Worm (Caenorhabditis elegans) whole organism, L4 larva: Measurements from ENCODE around the gene crn-5.

ENCODE experiments used
- F44E2.7 ChIP-seq: fragments of 200-800 bp; sonication (Bioruptor generic); IDR thresholded peaks from 2 replicates; pipeline ENCODE4 v2.1.2; 2022; ENCODE audit warnings: missing genetic modification characterization, missing compliant biosample characterization
- T20F7.1 ChIP-seq: fragments of 200-800 bp; sonication (Bioruptor generic); optimal IDR thresholded peaks from 2 replicates; lab custom pipeline; 2018; ENCODE audit warnings: mild to moderate bottlenecking, missing genetic modification characterization, missing compliant biosample characterization
- ZK337.2 ChIP-seq: fragments of 200-800 bp; sonication (Bioruptor generic); IDR thresholded peaks from 2 replicates; pipeline ENCODE4 v1.3.6; 2022; ENCODE audit warnings: missing genetic modification reagents, missing genetic modification characterization, missing compliant biosample characterization
- ZK546.5 ChIP-seq, 2 experiments: sonication (generic microtip); optimal IDR thresholded peaks; 2 replicates each; lab custom pipeline; 2017; ENCODE audit warnings: missing biosample characterization in 2 of 2, missing genetic modification characterization in 2 of 2
- aha-1 ChIP-seq: fragments of 150-350 bp; peaks from one replicate; lab custom pipeline; 2014; ENCODE audit warnings: missing biosample characterization, missing genetic modification characterization
- ama-1 ChIP-seq: fragments of 150-350 bp; optimal IDR thresholded peaks from 2 replicates; lab custom pipeline; 2014; ENCODE audit warnings: inconsistent platforms, mixed read lengths
- arid-1 ChIP-seq: fragments of 200-800 bp; sonication (Bioruptor generic); conservative IDR thresholded peaks from 2 replicates; pipeline ENCODE4 v1.3.6; 2022; ENCODE audit warnings: missing genetic modification reagents, missing genetic modification characterization, missing compliant biosample characterization
- attf-4 ChIP-seq: sonication (generic microtip); optimal IDR thresholded peaks from 3 replicates; lab custom pipeline; 2017; ENCODE audit warnings: missing biosample characterization, missing genetic modification characterization
- ceh-28 ChIP-seq: fragments of 150-350 bp; optimal IDR thresholded peaks from 2 replicates; lab custom pipeline; 2014; ENCODE audit warnings: missing biosample characterization, missing genetic modification reagents, missing genetic modification characterization
- ceh-32 ChIP-seq: sonication (generic microtip); optimal IDR thresholded peaks from 2 replicates; lab custom pipeline; 2016; ENCODE audit warnings: mild to moderate bottlenecking, missing genetic modification characterization, missing compliant biosample characterization; ENCODE audit not compliant: poor library complexity
- ceh-44 ChIP-seq: fragments of 200-800 bp; sonication (Bioruptor generic); IDR thresholded peaks from 2 replicates; pipeline ENCODE4 v1.3.6; 2022; ENCODE audit warnings: missing genetic modification reagents, missing genetic modification characterization, missing compliant biosample characterization
- ceh-62 ChIP-seq: sonication (generic microtip); optimal IDR thresholded peaks from 2 replicates; lab custom pipeline; 2017; ENCODE audit warnings: missing biosample characterization, missing genetic modification characterization
- ctbp-1 ChIP-seq: fragments of 200-800 bp; sonication (Bioruptor generic); IDR thresholded peaks from 2 replicates; pipeline ENCODE4 v1.3.6; 2022; ENCODE audit warnings: missing genetic modification reagents, missing genetic modification characterization, missing compliant biosample characterization
- daf-12 ChIP-seq: fragments of 150-350 bp; optimal IDR thresholded peaks from 2 replicates; lab custom pipeline; 2014; ENCODE audit warnings: missing biosample characterization, missing genetic modification reagents, missing genetic modification characterization
- daf-19 ChIP-seq: fragments of 200-800 bp; sonication (Bioruptor generic); conservative IDR thresholded peaks from 2 replicates; pipeline ENCODE4 v1.3.6; 2022; ENCODE audit warnings: missing genetic modification characterization, missing compliant biosample characterization
- daf-8 ChIP-seq: fragments of 200-800 bp; sonication (Bioruptor generic); IDR thresholded peaks from 2 replicates; pipeline ENCODE4 v1.3.6; 2022; ENCODE audit warnings: missing genetic modification characterization, missing compliant biosample characterization
- dmd-6 ChIP-seq: fragments of 200-800 bp; sonication (Bioruptor generic); IDR thresholded peaks from 2 replicates; pipeline ENCODE4 v1.3.6; 2022; ENCODE audit warnings: missing genetic modification reagents, missing genetic modification characterization, missing compliant biosample characterization
- dmd-9 ChIP-seq: fragments of 200-800 bp; sonication (Bioruptor generic); IDR thresholded peaks from 2 replicates; pipeline ENCODE4 v1.3.6; 2022; ENCODE audit warnings: missing genetic modification reagents, missing genetic modification characterization, missing compliant biosample characterization
- dpl-1 ChIP-seq: fragments of 150-350 bp; optimal IDR thresholded peaks from 2 replicates; lab custom pipeline; 2014; ENCODE audit warnings: missing biosample characterization, missing genetic modification reagents, missing genetic modification characterization
- duxl-1 ChIP-seq: sonication (generic microtip); optimal IDR thresholded peaks from 2 replicates; lab custom pipeline; 2016; ENCODE audit warnings: mild to moderate bottlenecking, missing genetic modification characterization, moderate library complexity, missing compliant biosample characterization; ENCODE audit not compliant: poor library complexity
- egl-27 ChIP-seq: sonication (generic microtip); optimal IDR thresholded peaks from 3 replicates; lab custom pipeline; 2017; ENCODE audit warnings: missing biosample characterization, missing genetic modification reagents, missing genetic modification characterization
- fkh-10 ChIP-seq: fragments of 150-350 bp; optimal IDR thresholded peaks from 2 replicates; lab custom pipeline; 2014; ENCODE audit warnings: missing biosample characterization, missing genetic modification reagents, missing genetic modification characterization
- lim-7 ChIP-seq: fragments of 200-800 bp; sonication (Bioruptor generic); IDR thresholded peaks from 2 replicates; pipeline ENCODE4 v1.3.6; 2022; ENCODE audit warnings: missing genetic modification characterization, missing compliant biosample characterization
- lin-1 ChIP-seq: fragments of 200-800 bp; sonication (Bioruptor generic); IDR thresholded peaks from 2 replicates; pipeline ENCODE4 v1.3.6; 2022; ENCODE audit warnings: missing genetic modification reagents, missing genetic modification characterization, missing compliant biosample characterization
- lin-13 ChIP-seq: fragments of 150-350 bp; optimal IDR thresholded peaks from 2 replicates; lab custom pipeline; 2014; ENCODE audit warnings: missing biosample characterization, missing genetic modification reagents, missing genetic modification characterization
- lsy-2 ChIP-seq, 2 experiments: fragments of 150-350 bp in 1 of 2; sonication (generic microtip) in 1 of 2; optimal IDR thresholded peaks; 2 replicates each; lab custom pipeline; 2014 to 2017; ENCODE audit warnings: missing biosample characterization in 2 of 2, missing genetic modification characterization in 2 of 2
- mep-1 ChIP-seq: fragments of 150-350 bp; sonication (generic microtip); optimal IDR thresholded peaks from 3 replicates; lab custom pipeline; 2014; ENCODE audit warnings: missing biosample characterization, missing genetic modification characterization
- mxl-2 ChIP-seq: fragments of 200-800 bp; sonication (Bioruptor generic); conservative IDR thresholded peaks from 2 replicates; pipeline ENCODE4 v1.3.6; 2022; ENCODE audit warnings: missing genetic modification reagents, missing genetic modification characterization, missing compliant biosample characterization
- nhr-10 ChIP-seq: fragments of 150-350 bp; optimal IDR thresholded peaks from 2 replicates; lab custom pipeline; 2014; ENCODE audit warnings: missing biosample characterization, missing genetic modification characterization
- nhr-237 ChIP-seq: sonication (generic microtip); optimal IDR thresholded peaks from 2 replicates; lab custom pipeline; 2017; ENCODE audit warnings: missing biosample characterization, missing genetic modification characterization
- nhr-25 ChIP-seq: sonication (generic microtip); optimal IDR thresholded peaks from 2 replicates; lab custom pipeline; 2017; ENCODE audit warnings: missing genetic modification characterization, mild to moderate bottlenecking, missing compliant biosample characterization, antibody characterized with exemption, moderate library complexity, borderline replicate concordance; ENCODE audit not compliant: insufficient read depth
- nhr-77 ChIP-seq: fragments of 150-350 bp; optimal IDR thresholded peaks from 2 replicates; lab custom pipeline; 2014; ENCODE audit warnings: missing biosample characterization, missing genetic modification characterization
- php-3 ChIP-seq: fragments of 200-800 bp; sonication (Bioruptor generic); IDR thresholded peaks from 2 replicates; pipeline ENCODE4 v1.3.6; 2022; ENCODE audit warnings: missing genetic modification reagents, missing genetic modification characterization, missing compliant biosample characterization
- saeg-2 ChIP-seq: fragments of 200-800 bp; sonication (Bioruptor generic); IDR thresholded peaks from 2 replicates; pipeline ENCODE4 v1.3.6; 2022; ENCODE audit warnings: missing genetic modification reagents, missing genetic modification characterization, missing compliant biosample characterization
- skn-1 ChIP-seq: fragments of 150-350 bp; optimal IDR thresholded peaks from 2 replicates; lab custom pipeline; 2014; ENCODE audit warnings: missing biosample characterization, missing genetic modification characterization
- spr-1 ChIP-seq: sonication (generic microtip); optimal IDR thresholded peaks from 2 replicates; lab custom pipeline; 2016; ENCODE audit warnings: mild to moderate bottlenecking, missing genetic modification characterization, missing compliant biosample characterization
- spr-3 ChIP-seq: fragments of 200-800 bp; sonication (Bioruptor generic); optimal IDR thresholded peaks from 2 replicates; lab custom pipeline; 2018; ENCODE audit warnings: mild to moderate bottlenecking, missing genetic modification characterization, missing compliant biosample characterization
- unc-39 ChIP-seq: sonication (generic microtip); optimal IDR thresholded peaks from 2 replicates; lab custom pipeline; 2017; ENCODE audit warnings: missing biosample characterization, missing genetic modification characterization
- unc-62 ChIP-seq, 3 experiments: fragments of 150-350 bp in 1 of 3; sonication (generic microtip); optimal IDR thresholded peaks in 2 of 3; peaks in 1 of 3; 1 replicate in 1 of 3; 2 replicates in 2 of 3; lab custom pipeline; 2014 to 2017; ENCODE audit warnings: missing biosample characterization in 3 of 3, missing genetic modification characterization in 3 of 3, missing genetic modification reagents in 3 of 3, missing genotype in 1 of 3
- zag-1 ChIP-seq: fragments of 150-350 bp; optimal IDR thresholded peaks from 2 replicates; lab custom pipeline; 2014; ENCODE audit warnings: missing biosample characterization, missing genetic modification characterization
- zfp-3 ChIP-seq: fragments of 200-800 bp; sonication (Bioruptor generic); conservative IDR thresholded peaks from 2 replicates; pipeline ENCODE4 v1.3.6; 2022; ENCODE audit warnings: missing genetic modification reagents, missing genetic modification characterization, missing compliant biosample characterization
- zip-11 ChIP-seq: fragments of 200-800 bp; sonication (Bioruptor generic); IDR thresholded peaks from 2 replicates; pipeline ENCODE4 v1.3.6; 2022; ENCODE audit warnings: missing genetic modification characterization, missing compliant biosample characterization
- zip-2 ChIP-seq: fragments of 150-350 bp; optimal IDR thresholded peaks from 2 replicates; lab custom pipeline; 2014; ENCODE audit warnings: missing biosample characterization, missing genetic modification characterization
- ztf-11 ChIP-seq: fragments of 150-350 bp; optimal IDR thresholded peaks from 2 replicates; lab custom pipeline; 2014; ENCODE audit warnings: missing biosample characterization, missing genetic modification characterization

Gene crn-5

ce11 chrII:10545924-10546783 lies 46.4 kb upstream of the crn-5 start (continued):
- TF ChIP-seq daf-12 (tag; lab: Kevin White, UChicago) (no peak), egl-27 (tag; lab: Kevin White, UChicago) (no peak), ama-1 (lab: Kevin White, UChicago) (peak; percentile 28), ZK337.2 (GFP tag; lab: Robert Waterston, UW) (no peak), ZK546.5 (tag; optimal IDR thresholded peaks at IDR 0.05; lab: Kevin White, UChicago) (no peak), arid-1 (GFP tag; lab: Robert Waterston, UW) (no peak), fkh-10 (GFP tag; lab: Kevin White, UChicago) (no peak), ceh-32 (tag; lab: Kevin White, UChicago) (no peak), spr-3 (GFP tag; lab: Kevin White, UChicago) (no peak), daf-19 (GFP tag; lab: Robert Waterston, UW) (no peak), spr-1 (tag; lab: Kevin White, UChicago) (no peak), ztf-11 (tag; lab: Kevin White, UChicago) (no peak), attf-4 (tag; lab: Kevin White, UChicago) (no peak), lim-7 (GFP tag; lab: Robert Waterston, UW) (peak; percentile 21; the same call in 1 of the 2 replicates), nhr-77 (tag; lab: Kevin White, UChicago) (no peak), aha-1 (peak; percentile 98), lin-1 (GFP tag; lab: Robert Waterston, UW) (0 out of 2 replicates have a peak, but pooled peaks have one; percentile 18), nhr-237 (no peak), zip-11 (GFP tag; lab: Robert Waterston, UW) (no peak)

ce11 chrII:10546784-10547087 lies 45.8 kb upstream of the crn-5 start:
- TF ChIP-seq nhr-237 (no peak), unc-39 (tag; lab: Kevin White, UChicago) (no peak), nhr-25 (peak; percentile 20), T20F7.1 (GFP tag; lab: Kevin White, UChicago) (peak; percentile 39), unc-62 (GFP tag; optimal IDR thresholded peaks at IDR 0.05 in 1 of 2; lab: Kevin White, UChicago) (peak in 1 of 2 experiments; percentile 69), unc-62 (tag; optimal IDR thresholded peaks at IDR 0.05; lab: Kevin White, UChicago) (no peak), ctbp-1 (GFP tag; lab: Robert Waterston, UW) (no peak; the same call in 1 of the 2 replicates), nhr-77 (tag; lab: Kevin White, UChicago) (peak; percentile 22), lin-13 (peak; percentile 21), zip-11 (GFP tag; lab: Robert Waterston, UW) (no peak), ama-1 (lab: Kevin White, UChicago) (peak; percentile 57), lsy-2 (tag; optimal IDR thresholded peaks at IDR 0.05; lab: Kevin White, UChicago) (peak in 1 of 2 experiments; percentile 19), mep-1 (tag; lab: Kevin White, UChicago) (peak; percentile 18)

ce11 chrII:10547311-10547710 lies 45.2 kb upstream of the crn-5 start:
- TF ChIP-seq nhr-10 (tag; lab: Kevin White, UChicago): no peak
- TF ChIP-seq ctbp-1 (GFP tag; lab: Robert Waterston, UW): peak; percentile 54
- TF ChIP-seq zip-11 (GFP tag; lab: Robert Waterston, UW): no peak
- TF ChIP-seq dpl-1 (GFP tag; lab: Kevin White, UChicago): no peak
- TF ChIP-seq daf-12 (tag; lab: Kevin White, UChicago): no peak
- 0 out of 2 replicates have a peak, but pooled peaks have one; percentile 7 for TF ChIP-seq lin-1 (GFP tag; lab: Robert Waterston, UW)
- no peak for TF ChIP-seq ztf-11 (tag; lab: Kevin White, UChicago)
- 0 out of 2 replicates have a peak, but pooled peaks have one; percentile 47 for TF ChIP-seq dmd-9 (GFP tag; lab: Robert Waterston, UW)
- TF ChIP-seq php-3 (GFP tag; lab: Robert Waterston, UW): 0 out of 2 replicates have a peak, but pooled peaks have one; percentile 22
- no peak for TF ChIP-seq zip-2 (tag; lab: Kevin White, UChicago)
- TF ChIP-seq zag-1 (tag; lab: Kevin White, UChicago): no peak
- no peak for TF ChIP-seq mxl-2 (GFP tag; lab: Robert Waterston, UW)
- no peak for TF ChIP-seq skn-1 (tag; lab: Kevin White, UChicago)
- no peak for TF ChIP-seq ceh-62 (tag; lab: Kevin White, UChicago)
- TF ChIP-seq duxl-1 (tag; lab: Kevin White, UChicago): no peak
- TF ChIP-seq fkh-10 (GFP tag; lab: Kevin White, UChicago): no peak
- no peak for TF ChIP-seq F44E2.7 (GFP tag; lab: Robert Waterston, UW)
- TF ChIP-seq lin-13: no peak
- TF ChIP-seq zfp-3 (GFP tag; lab: Robert Waterston, UW): peak; percentile 69
- TF ChIP-seq unc-39 (tag; lab: Kevin White, UChicago): no peak
- TF ChIP-seq dmd-6: peak; percentile 31; the same call in 1 of the 2 replicates
- TF ChIP-seq saeg-2: 0 out of 2 replicates have a peak, but pooled peaks have one; percentile 56
- TF ChIP-seq daf-8 (GFP tag; lab: Robert Waterston, UW): no peak
- no peak for TF ChIP-seq ceh-44 (GFP tag; lab: Robert Waterston, UW)
- no peak for TF ChIP-seq ceh-28 (tag; lab: Kevin White, UChicago)
- TF ChIP-seq daf-19 (GFP tag; lab: Robert Waterston, UW): no peak
